Fruit fly (Drosophila melanogaster) whole organism, wandering third instar larva: ENCODE measurements around the gene CG7246.

Experiments used
- Abd-B ChIP-seq: fragments of >200 bp; optimal IDR thresholded peaks from 2 replicates; lab custom pipeline; 2017; ENCODE audit warnings: missing biosample characterization, missing genetic modification characterization
- CG32264 ChIP-seq: fragments of 200-800 bp; sonication (Bioruptor generic); optimal IDR thresholded peaks from 2 replicates; lab custom pipeline; 2016; ENCODE audit warnings: missing biosample characterization, missing genetic modification characterization
- CG9705 ChIP-seq: fragments of 200-800 bp; sonication (Bioruptor generic); optimal IDR thresholded peaks from 2 replicates; lab custom pipeline; 2018; ENCODE audit warnings: missing biosample characterization, mild to moderate bottlenecking, missing genetic modification characterization
- CrebA ChIP-seq: fragments of 200-800 bp; sonication (Bioruptor generic); optimal IDR thresholded peaks from 2 replicates; lab custom pipeline; 2016; ENCODE audit warnings: missing biosample characterization, mild to moderate bottlenecking, missing genetic modification characterization, borderline replicate concordance
- Dfd ChIP-seq: fragments of >200 bp; optimal IDR thresholded peaks from 2 replicates; lab custom pipeline; 2017; ENCODE audit warnings: missing biosample characterization, missing genetic modification characterization
- Dif ChIP-seq: fragments of 200-275, 200-300 bp; sonication (Bioruptor generic); optimal IDR thresholded peaks from 2 replicates; lab custom pipeline; 2018; ENCODE audit warnings: missing biosample characterization, missing genetic modification characterization; ENCODE audit not compliant: partially characterized antibody
- GATAd ChIP-seq: sonication (Bioruptor generic); optimal IDR thresholded peaks from 2 replicates; lab custom pipeline; 2016; ENCODE audit warnings: missing biosample characterization, missing genetic modification characterization
- HLH106 ChIP-seq: fragments of 200-800 bp; optimal IDR thresholded peaks from 3 replicates; lab custom pipeline; 2019; ENCODE audit warnings: missing biosample characterization, mild to moderate bottlenecking, missing genetic modification characterization, moderate library complexity
- Hnf4 ChIP-seq: fragments of 200-800 bp; sonication (Bioruptor generic); optimal IDR thresholded peaks from 2 replicates; lab custom pipeline; 2016; ENCODE audit warnings: missing biosample characterization, mild to moderate bottlenecking, missing genetic modification characterization
- Hr78 ChIP-seq: fragments of >200 bp; optimal IDR thresholded peaks from 2 replicates; lab custom pipeline; 2017; ENCODE audit warnings: missing biosample characterization, missing genetic modification characterization
- Hr83 ChIP-seq: fragments of 200-300 bp; sonication (Bioruptor generic); optimal IDR thresholded peaks from 2 replicates; lab custom pipeline; 2016; ENCODE audit warnings: missing biosample characterization, mild to moderate bottlenecking, missing genetic modification characterization, moderate library complexity; ENCODE audit not compliant: poor library complexity, severe bottlenecking
- Jra ChIP-seq: sonication (Bioruptor generic); optimal IDR thresholded peaks from 2 replicates; lab custom pipeline; 2016; ENCODE audit warnings: missing biosample characterization, missing genetic modification characterization
- Mio ChIP-seq: sonication (Bioruptor generic); optimal IDR thresholded peaks from 2 replicates; lab custom pipeline; 2016; ENCODE audit warnings: missing biosample characterization, missing genetic modification characterization
- Myc ChIP-seq: fragments of >200 bp; optimal IDR thresholded peaks from 2 replicates; lab custom pipeline; 2017
- N ChIP-seq: fragments of >200 bp; optimal IDR thresholded peaks from 2 replicates; lab custom pipeline; 2018; ENCODE audit warnings: missing biosample characterization, missing external identifiers, missing genetic modification characterization
- OdsH ChIP-seq: fragments of 200-800 bp; sonication (Bioruptor generic); optimal IDR thresholded peaks from 2 replicates; lab custom pipeline; 2016; ENCODE audit warnings: missing biosample characterization, mild to moderate bottlenecking, missing genetic modification characterization
- Rel ChIP-seq, 2 experiments: fragments of 200-800 bp; sonication (Bioruptor generic) in 1 of 2; optimal IDR thresholded peaks; 2 replicates in 1 of 2; 3 replicates in 1 of 2; lab custom pipeline; 2016 to 2019; ENCODE audit warnings: mild to moderate bottlenecking in 2 of 2, missing biosample characterization in 2 of 2, missing genetic modification characterization in 2 of 2, moderate library complexity in 1 of 2
- Sp1 ChIP-seq: fragments of 200-800 bp; sonication (Bioruptor generic); optimal IDR thresholded peaks from 3 replicates; lab custom pipeline; 2019; ENCODE audit warnings: missing biosample characterization, mild to moderate bottlenecking, missing genetic modification characterization, moderate library complexity
- Vsx2 ChIP-seq: fragments of 200-300, 225-300 bp; sonication (Bioruptor generic); optimal IDR thresholded peaks from 2 replicates; lab custom pipeline; 2018; ENCODE audit warnings: missing biosample characterization, missing genetic modification characterization; ENCODE audit not compliant: partially characterized antibody
- br ChIP-seq: fragments of 200-800 bp; sonication (Bioruptor generic); optimal IDR thresholded peaks from 2 replicates; lab custom pipeline; 2016; ENCODE audit warnings: missing biosample characterization, missing genetic modification characterization
- brk ChIP-seq: fragments of 200-800 bp; sonication (Bioruptor generic); optimal IDR thresholded peaks from 2 replicates; lab custom pipeline; 2016; ENCODE audit warnings: missing biosample characterization, mild to moderate bottlenecking, missing genetic modification characterization
- dl ChIP-seq, 2 experiments: fragments of 175-275, 200-275 bp in 1 of 2; fragments of 200-275 bp in 1 of 2; sonication (Bioruptor generic); optimal IDR thresholded peaks; lab custom pipeline; 2018; ENCODE audit warnings: mild to moderate bottlenecking in 2 of 2, missing biosample characterization in 2 of 2, missing genetic modification characterization in 2 of 2, moderate library complexity in 2 of 2; ENCODE audit not compliant: partially characterized antibody in 2 of 2, insufficient read depth in 1 of 2
- dmrt93B ChIP-seq: fragments of 200-800 bp; sonication (Bioruptor generic); optimal IDR thresholded peaks from 2 replicates; lab custom pipeline; 2018; ENCODE audit warnings: missing biosample characterization, mild to moderate bottlenecking, missing genetic modification characterization
- dsf ChIP-seq: sonication (Bioruptor generic); optimal IDR thresholded peaks from 2 replicates; lab custom pipeline; 2016; ENCODE audit warnings: missing biosample characterization, missing genetic modification characterization, borderline replicate concordance
- ey ChIP-seq: fragments of 200-800 bp; sonication (Bioruptor generic); optimal IDR thresholded peaks from 2 replicates; lab custom pipeline; 2016; ENCODE audit warnings: missing biosample characterization, missing genetic modification characterization
- foxo ChIP-seq, 2 experiments: fragments of 200-800 bp; sonication (Bioruptor generic); optimal IDR thresholded peaks; 2 replicates in 1 of 2; 3 replicates in 1 of 2; lab custom pipeline; 2016 to 2017; ENCODE audit warnings: missing biosample characterization in 2 of 2, missing genetic modification characterization in 2 of 2
- fru ChIP-seq: fragments of 200-800 bp; sonication (Bioruptor generic); optimal IDR thresholded peaks from 3 replicates; lab custom pipeline; 2016; ENCODE audit warnings: missing biosample characterization, mild to moderate bottlenecking, missing genetic modification characterization
- jim ChIP-seq: fragments of 175-275, 200-325 bp; sonication (Bioruptor generic); optimal IDR thresholded peaks from 2 replicates; lab custom pipeline; 2016; ENCODE audit warnings: missing biosample characterization, mild to moderate bottlenecking, missing genetic modification characterization
- lola ChIP-seq: fragments of >200 bp; optimal IDR thresholded peaks from 2 replicates; lab custom pipeline; 2017; ENCODE audit warnings: missing biosample characterization, missing genetic modification characterization
- pan ChIP-seq: fragments of >200 bp; optimal IDR thresholded peaks from 2 replicates; lab custom pipeline; 2017
- psq ChIP-seq: fragments of 200-800 bp; sonication (Bioruptor generic); optimal IDR thresholded peaks from 3 replicates; lab custom pipeline; 2017; ENCODE audit warnings: missing biosample characterization, mild to moderate bottlenecking, missing genetic modification characterization, moderate library complexity
- rgr ChIP-seq: fragments of 200-800 bp; sonication (Bioruptor generic); optimal IDR thresholded peaks from 3 replicates; lab custom pipeline; 2016; ENCODE audit warnings: missing biosample characterization, mild to moderate bottlenecking, missing genetic modification characterization
- sage ChIP-seq: fragments of 200-800 bp; sonication (Bioruptor generic); optimal IDR thresholded peaks from 2 replicates; lab custom pipeline; 2016; ENCODE audit warnings: missing biosample characterization, mild to moderate bottlenecking, missing genetic modification characterization
- sv ChIP-seq: fragments of 200-800 bp; sonication (Bioruptor generic); optimal IDR thresholded peaks from 3 replicates; lab custom pipeline; 2016; ENCODE audit warnings: missing biosample characterization, missing genetic modification characterization
- tai ChIP-seq: sonication (Bioruptor generic); optimal IDR thresholded peaks from 2 replicates; lab custom pipeline; 2016; ENCODE audit warnings: missing biosample characterization, missing genetic modification characterization
- usp ChIP-seq: fragments of >200 bp; optimal IDR thresholded peaks from 2 replicates; lab custom pipeline; 2017; ENCODE audit warnings: missing biosample characterization, missing genetic modification characterization
- woc ChIP-seq: sonication (Bioruptor generic); optimal IDR thresholded peaks from 2 replicates; lab custom pipeline; 2016; ENCODE audit warnings: missing biosample characterization, mild to moderate bottlenecking, missing genetic modification characterization

The CG7246 gene

dm6 chrX:9074040-9074439 is 6.8 kb downstream of the CG7246 start:
- no peak for TF ChIP-seq psq (GFP tag; lab: Kevin White, UChicago)
- no peak for TF ChIP-seq dmrt93B (GFP tag; lab: Kevin White, UChicago)
- no peak for TF ChIP-seq CG32264
- TF ChIP-seq br (GFP tag; lab: Kevin White, UChicago) = no peak
- TF ChIP-seq fru (GFP tag; lab: Kevin White, UChicago) = no peak
- no peak for TF ChIP-seq Vsx2 (GFP tag; lab: Kevin White, UChicago)
- no peak for TF ChIP-seq OdsH (GFP tag; lab: Kevin White, UChicago)
- no peak for TF ChIP-seq Jra (GFP tag; lab: Kevin White, UChicago)

- TF ChIP-seq rgr (GFP tag; lab: Kevin White, UChicago) (no peak), psq (GFP tag; lab: Kevin White, UChicago) (no peak), Dfd (no peak), CG9705 (GFP tag; lab: Kevin White, UChicago) (no peak), Myc (lab: Kevin White, UChicago) (no peak), Hnf4 (GFP tag; lab: Kevin White, UChicago) (no peak), brk (GFP tag; lab: Kevin White, UChicago) (no peak), sv (GFP tag; lab: Kevin White, UChicago) (no peak), HLH106 (tag; lab: Kevin White, UChicago) (no peak), CrebA (GFP tag; lab: Kevin White, UChicago) (no peak), CG32264 (no peak), tai (GFP tag; lab: Kevin White, UChicago) (no peak), dsf (no peak), Sp1 (GFP tag; lab: Kevin White, UChicago) (no peak), woc (no peak), Hr83 (no peak), Mio (GFP tag; lab: Kevin White, UChicago) (no peak), N (GFP tag; lab: Kevin White, UChicago) (no peak), foxo (GFP tag; optimal IDR thresholded peaks at IDR 0.05; lab: Kevin White, UChicago) (no peak)
Measured at dm6 chrX:9071308-9071707, 9.5 kb downstream of the CG7246 start, which contains the start of gene CG10970. CG10970 (minus strand) TSS chrX:9071408.

dm6 chrX:9068822-9069221 is 12.0 kb downstream of the CG7246 start:
- TF ChIP-seq Dfd (peak; percentile 26), ey (GFP tag; lab: Kevin White, UChicago) (peak; percentile 9), Rel (GFP tag; optimal IDR thresholded peaks at IDR 0.05; lab: Kevin White, UChicago) (no peak), Rel (tag; optimal IDR thresholded peaks at IDR 0.05; lab: Kevin White, UChicago) (no peak), CrebA (GFP tag; lab: Kevin White, UChicago) (no peak), rgr (GFP tag; lab: Kevin White, UChicago) (no peak), pan (lab: Kevin White, UChicago) (no peak)

- TF ChIP-seq N (GFP tag; lab: Kevin White, UChicago) (no peak), Dfd (no peak), fru (GFP tag; lab: Kevin White, UChicago) (peak; percentile 19), HLH106 (tag; lab: Kevin White, UChicago) (peak; percentile 60), Hr78 (no peak), Jra (GFP tag; lab: Kevin White, UChicago) (no peak), Hnf4 (GFP tag; lab: Kevin White, UChicago) (no peak), Rel (GFP tag; optimal IDR thresholded peaks at IDR 0.05; lab: Kevin White, UChicago) (no peak), Rel (tag; optimal IDR thresholded peaks at IDR 0.05; lab: Kevin White, UChicago) (no peak), CG32264 (no peak), Myc (lab: Kevin White, UChicago) (peak; percentile 88), Abd-B (GFP tag; lab: Kevin White, UChicago) (no peak), pan (lab: Kevin White, UChicago) (no peak), OdsH (GFP tag; lab: Kevin White, UChicago) (no peak), psq (GFP tag; lab: Kevin White, UChicago) (no peak), Dif (GFP tag; lab: Kevin White, UChicago) (no peak), lola (GFP tag; lab: Kevin White, UChicago) (no peak), ey (GFP tag; lab: Kevin White, UChicago) (no peak), CrebA (GFP tag; lab: Kevin White, UChicago) (no peak), jim (GFP tag; lab: Kevin White, UChicago) (no peak), sv (GFP tag; lab: Kevin White, UChicago) (no peak), Hr83 (no peak), tai (GFP tag; lab: Kevin White, UChicago) (no peak), GATAd (GFP tag; lab: Kevin White, UChicago) (no peak), br (GFP tag; lab: Kevin White, UChicago) (no peak), foxo (GFP tag; optimal IDR thresholded peaks at IDR 0.05; lab: Kevin White, UChicago) (peak in 1 of 2 experiments; percentile 43), dl (GFP tag; optimal IDR thresholded peaks at IDR 0.05; lab: Kevin White, UChicago; ENCODE audit: insufficient read depth in 1 of 2, partially characterized antibody in 2 of 2) (no peak), dsf (no peak), CG9705 (GFP tag; lab: Kevin White, UChicago) (no peak), Vsx2 (GFP tag; lab: Kevin White, UChicago) (no peak), dmrt93B (GFP tag; lab: Kevin White, UChicago) (peak; percentile 39), Sp1 (GFP tag; lab: Kevin White, UChicago) (peak; percentile 49), Mio (GFP tag; lab: Kevin White, UChicago) (no peak), sage (GFP tag; lab: Kevin White, UChicago) (no peak), brk (GFP tag; lab: Kevin White, UChicago) (no peak), woc (peak; percentile 48), usp (GFP tag; lab: Kevin White, UChicago) (no peak)
Measured at dm6 chrX:9067754-9068477, 12.9 kb downstream of the CG7246 start, which contains the start of gene CG15365. CG15365 (minus strand) TSS chrX:9067983.
